Worm (Caenorhabditis elegans): ENCODE measurements around the gene str-238.
A peak's percentile ranks its signal among the peaks of the same experiment; 100 is the strongest.

The str-238 gene

ce11 chrV:782432-782831 lies 17.6 kb downstream of the str-238 start, which contains the start of gene srab-16:
TSS of gene srab-16 (plus strand) at chrV:782732.
- TF ChIP-seq dmd-8 (GFP tag; IDR thresholded peaks at IDR 0.05) (no peak), F44E2.7 (GFP tag; IDR thresholded peaks at IDR 0.05) (no peak), lsy-2 (tag; optimal IDR thresholded peaks at IDR 0.05) (no peak), lin-15B (tag; optimal IDR thresholded peaks at IDR 0.05) (no peak), zfp-3 (GFP tag; conservative IDR thresholded peaks at IDR 0.05) (no peak), lin-38 (GFP tag; IDR thresholded peaks at IDR 0.05) (no peak), mxl-3 (GFP tag; optimal IDR thresholded peaks at IDR 0.05) (no peak), zip-2 (tag; optimal IDR thresholded peaks at IDR 0.05) (no peak), mdl-1 (tag; optimal IDR thresholded peaks at IDR 0.05) (no peak), nhr-42 (GFP tag; IDR thresholded peaks at IDR 0.05) (no peak), T20F7.1 (GFP tag; optimal IDR thresholded peaks at IDR 0.05) (no peak), dpl-1 (GFP tag; optimal IDR thresholded peaks at IDR 0.05) (no peak), vab-7 (GFP tag; IDR thresholded peaks at IDR 0.05) (no peak), R02D3.7 (tag; optimal IDR thresholded peaks at IDR 0.05) (no peak), ZK337.2 (GFP tag; IDR thresholded peaks at IDR 0.05) (no peak), madf-9 (GFP tag; conservative IDR thresholded peaks at IDR 0.05) (no peak), attf-4 (tag; optimal IDR thresholded peaks at IDR 0.05) (no peak), cey-2 (tag; optimal IDR thresholded peaks at IDR 0.05; ENCODE audit: borderline replicate concordance, insufficient read depth) (no peak), ceh-20 (GFP tag; IDR thresholded peaks at IDR 0.05) (no peak), dmd-9 (GFP tag; IDR thresholded peaks at IDR 0.05) (no peak)

- TF ChIP-seq fkh-10 (GFP tag; optimal IDR thresholded peaks at IDR 0.05) (no peak), aha-1 (tag) (peak; percentile 81)
These were observed 29.3 kb downstream of the str-238 start for ce11 chrV:794092-794491.

ce11 chrV:797241-797640 lies 32.4 kb downstream of the str-238 start:
- TF ChIP-seq fkh-10 (GFP tag; optimal IDR thresholded peaks at IDR 0.05) (no peak), daf-8 (GFP tag; IDR thresholded peaks at IDR 0.05) (no peak), daf-19 (GFP tag; conservative IDR thresholded peaks at IDR 0.05) (no peak), pqm-1 (tag; optimal IDR thresholded peaks at IDR 0.05) (no peak), F37D6.2 (tag; optimal IDR thresholded peaks at IDR 0.05) (no peak), php-3 (GFP tag; IDR thresholded peaks at IDR 0.05) (no peak), mxl-3 (GFP tag; optimal IDR thresholded peaks at IDR 0.05) (no peak)

- TF ChIP-seq F37D6.2 (tag; optimal IDR thresholded peaks at IDR 0.05) (no peak), duxl-1 (tag; optimal IDR thresholded peaks at IDR 0.05; ENCODE audit: poor library complexity) (no peak), ceh-28 (tag; optimal IDR thresholded peaks at IDR 0.05) (no peak)
These were observed 35.4 kb downstream of the str-238 start for ce11 chrV:800271-800670.

- TF ChIP-seq mxl-3 (GFP tag; optimal IDR thresholded peaks at IDR 0.05) (no peak), ztf-7 (tag; optimal IDR thresholded peaks at IDR 0.05) (no peak), aha-1 (tag) (peak; percentile 94)
These were observed 36.8 kb downstream of the str-238 start for ce11 chrV:801555-802060.

- TF ChIP-seq aha-1 (tag), result peak; percentile 96
- TF ChIP-seq F37D6.2 (tag; optimal IDR thresholded peaks at IDR 0.05), result no peak
These were observed 37.9 kb downstream of the str-238 start for ce11 chrV:802726-803125.

ce11 chrV:803472-803871 lies 38.6 kb downstream of the str-238 start:
- peak; percentile 92 for TF ChIP-seq aha-1 (tag)
- no peak for TF ChIP-seq mxl-3 (GFP tag; optimal IDR thresholded peaks at IDR 0.05)
